Fruit fly (Drosophila melanogaster): ENCODE results near the gene CG14357.

- TF ChIP-seq Myc (optimal IDR thresholded peaks at IDR 0.05) (no peak), h (optimal IDR thresholded peaks at IDR 0.05) (no peak), ttk (optimal IDR thresholded peaks at IDR 0.05) (no peak)
Measured at dm6 chr3R:14154341-14154740, 42.4 kb upstream of the CG14357 start, which contains the start of gene CG44215.
